Worm (Caenorhabditis elegans) whole organism, L3 larva: ENCODE results near the gene phf-14.
A peak's percentile ranks its signal among the peaks of the same experiment; 100 is the strongest.

Experiments used
- R02D3.7 ChIP-seq: fragments of 150-350 bp; optimal IDR thresholded peaks from 2 replicates; lab custom pipeline; 2014; ENCODE audit warnings: missing biosample characterization, missing genetic modification characterization
- ZK546.5 ChIP-seq: sonication (generic microtip); optimal IDR thresholded peaks from 2 replicates; lab custom pipeline; 2017; ENCODE audit warnings: missing biosample characterization, missing genetic modification characterization
- ama-1 ChIP-seq: fragments of 150-350 bp; optimal IDR thresholded peaks from 2 replicates; lab custom pipeline; 2018
- ceh-16 ChIP-seq: sonication (generic microtip); optimal IDR thresholded peaks from 2 replicates; lab custom pipeline; 2017; ENCODE audit warnings: missing biosample characterization, missing genetic modification characterization
- ceh-28 ChIP-seq: fragments of 150-350 bp; optimal IDR thresholded peaks from 2 replicates; lab custom pipeline; 2014; ENCODE audit warnings: missing biosample characterization, missing genetic modification reagents, missing genetic modification characterization
- ceh-82 ChIP-seq: fragments of 150-350 bp; optimal IDR thresholded peaks from 2 replicates; lab custom pipeline; 2014; ENCODE audit warnings: missing biosample characterization, missing genetic modification characterization
- ceh-9 ChIP-seq: sonication (generic microtip); optimal IDR thresholded peaks from 2 replicates; lab custom pipeline; 2018; ENCODE audit warnings: missing biosample characterization, missing genetic modification characterization
- daf-12 ChIP-seq: fragments of 150-350 bp; optimal IDR thresholded peaks from 2 replicates; lab custom pipeline; 2014; ENCODE audit warnings: missing biosample characterization, missing genetic modification reagents, missing genetic modification characterization
- egl-27 ChIP-seq: sonication (generic microtip); optimal IDR thresholded peaks from 4 replicates; lab custom pipeline; 2017; ENCODE audit warnings: missing biosample characterization, missing genetic modification reagents, missing genetic modification characterization
- egl-5 ChIP-seq: fragments of 150-350 bp; optimal IDR thresholded peaks from 2 replicates; lab custom pipeline; 2017; ENCODE audit warnings: missing biosample characterization, missing genetic modification reagents, missing genetic modification characterization, inconsistent platforms
- elt-1 ChIP-seq: fragments of 150-350 bp; optimal IDR thresholded peaks from 2 replicates; lab custom pipeline; 2014; ENCODE audit warnings: missing biosample characterization, missing genetic modification characterization
- elt-2 ChIP-seq: sonication (generic microtip); optimal IDR thresholded peaks from 2 replicates; lab custom pipeline; 2016; ENCODE audit warnings: missing genetic modification reagents, mild to moderate bottlenecking, missing genetic modification characterization, missing compliant biosample characterization
- elt-3 ChIP-seq, 3 experiments: fragments of 150-350 bp in 1 of 3; sonication (generic microtip) in 2 of 3; optimal IDR thresholded peaks; 2 replicates in 2 of 3; 4 replicates in 1 of 3; lab custom pipeline; 2014 to 2017; ENCODE audit warnings: missing biosample characterization in 3 of 3, missing genetic modification characterization in 3 of 3
- fkh-10 ChIP-seq: sonication (generic microtip); optimal IDR thresholded peaks from 2 replicates; lab custom pipeline; 2017; ENCODE audit warnings: missing biosample characterization, missing genetic modification reagents, missing genetic modification characterization
- fkh-2 ChIP-seq: fragments of 150-350 bp; optimal IDR thresholded peaks from 2 replicates; lab custom pipeline; 2014; ENCODE audit warnings: missing biosample characterization, missing genetic modification reagents, missing genetic modification characterization
- fos-1 ChIP-seq: fragments of 150-350 bp; optimal IDR thresholded peaks from 2 replicates; lab custom pipeline; 2014; ENCODE audit warnings: missing biosample characterization, missing genetic modification characterization
- hmg-11 ChIP-seq: sonication (generic microtip); optimal IDR thresholded peaks from 2 replicates; lab custom pipeline; 2016; ENCODE audit warnings: missing genetic modification characterization, missing compliant biosample characterization
- jun-1 ChIP-seq: fragments of 150-350 bp; optimal IDR thresholded peaks from 2 replicates; lab custom pipeline; 2014; ENCODE audit warnings: missing biosample characterization, missing genetic modification reagents, missing genetic modification characterization
- lin-15B ChIP-seq: fragments of 150-350 bp; optimal IDR thresholded peaks from 2 replicates; lab custom pipeline; 2014; ENCODE audit warnings: missing biosample characterization, missing genetic modification characterization
- lin-39 ChIP-seq: fragments of 150-350 bp; optimal IDR thresholded peaks from 2 replicates; lab custom pipeline; 2018; ENCODE audit warnings: missing biosample characterization, missing genetic modification reagents, missing genetic modification characterization
- lsy-12 ChIP-seq: sonication (generic microtip); optimal IDR thresholded peaks from 2 replicates; lab custom pipeline; 2016; ENCODE audit warnings: mild to moderate bottlenecking, missing genetic modification characterization, missing compliant biosample characterization
- mml-1 ChIP-seq: fragments of 150-350 bp; sonication (generic microtip); optimal IDR thresholded peaks from 3 replicates; lab custom pipeline; 2014; ENCODE audit warnings: missing biosample characterization, missing genetic modification characterization
- nhr-11 ChIP-seq: fragments of 150-350 bp; optimal IDR thresholded peaks from 2 replicates; lab custom pipeline; 2014; ENCODE audit warnings: missing biosample characterization, missing genetic modification characterization
- nhr-12 ChIP-seq: fragments of 150-350 bp; optimal IDR thresholded peaks from 2 replicates; lab custom pipeline; 2014; ENCODE audit warnings: missing biosample characterization, missing genetic modification characterization
- nhr-23 ChIP-seq: fragments of 150-350 bp; optimal IDR thresholded peaks from 2 replicates; lab custom pipeline; 2014; ENCODE audit warnings: missing biosample characterization, missing genetic modification reagents, missing genetic modification characterization
- nhr-237 ChIP-seq: fragments of 150-350 bp; optimal IDR thresholded peaks from 2 replicates; lab custom pipeline; 2014; ENCODE audit warnings: missing biosample characterization, missing genetic modification characterization
- nhr-25 ChIP-seq: sonication (generic microtip); optimal IDR thresholded peaks from 2 replicates; lab custom pipeline; 2017; ENCODE audit warnings: missing biosample characterization, missing genetic modification characterization
- nhr-28 ChIP-seq: fragments of 150-350 bp; optimal IDR thresholded peaks from 2 replicates; lab custom pipeline; 2014; ENCODE audit warnings: missing biosample characterization, missing genetic modification characterization
- nhr-43 ChIP-seq: sonication (generic microtip); optimal IDR thresholded peaks from 2 replicates; lab custom pipeline; 2016; ENCODE audit warnings: mild to moderate bottlenecking, missing genetic modification characterization, missing compliant biosample characterization; ENCODE audit not compliant: poor library complexity, severe bottlenecking
- nhr-67 ChIP-seq: fragments of 150-350 bp; optimal IDR thresholded peaks from 2 replicates; lab custom pipeline; 2014; ENCODE audit warnings: missing biosample characterization, missing genetic modification characterization
- nhr-76 ChIP-seq: fragments of 150-350 bp; sonication (generic microtip); optimal IDR thresholded peaks from 5 replicates; lab custom pipeline; 2014; ENCODE audit warnings: missing biosample characterization, missing genetic modification characterization
- nhr-77 ChIP-seq: fragments of 150-350 bp; optimal IDR thresholded peaks from 2 replicates; lab custom pipeline; 2014; ENCODE audit warnings: missing biosample characterization, missing genetic modification characterization
- pha-4 ChIP-seq: fragments of 150-350 bp; optimal IDR thresholded peaks from 2 replicates; lab custom pipeline; 2014; ENCODE audit warnings: missing biosample characterization, missing genetic modification reagents, missing genetic modification characterization
- pqm-1 ChIP-seq: fragments of 150-350 bp; optimal IDR thresholded peaks from 2 replicates; lab custom pipeline; 2017; ENCODE audit warnings: missing biosample characterization, missing genetic modification characterization, inconsistent platforms
- sea-2 ChIP-seq: fragments of 150-350 bp; sonication (generic microtip); optimal IDR thresholded peaks from 4 replicates; lab custom pipeline; 2014; ENCODE audit warnings: missing biosample characterization, missing genetic modification reagents, missing genetic modification characterization
- skn-1 ChIP-seq: fragments of 150-350 bp; optimal IDR thresholded peaks from 2 replicates; lab custom pipeline; 2014; ENCODE audit warnings: missing biosample characterization, missing genetic modification characterization
- snpc-4 ChIP-seq: fragments of 150-350 bp; optimal IDR thresholded peaks from 2 replicates; lab custom pipeline; 2014; ENCODE audit warnings: missing biosample characterization, missing genetic modification characterization
- tbx-2 ChIP-seq: sonication (generic microtip); optimal IDR thresholded peaks from 2 replicates; lab custom pipeline; 2016; ENCODE audit warnings: mild to moderate bottlenecking, missing genetic modification characterization, missing compliant biosample characterization
- unc-39 ChIP-seq: sonication (generic microtip); optimal IDR thresholded peaks from 4 replicates; lab custom pipeline; 2017; ENCODE audit warnings: missing biosample characterization, missing genetic modification characterization
- unc-62 ChIP-seq: fragments of 150-350 bp; sonication (generic microtip); optimal IDR thresholded peaks from 4 replicates; lab custom pipeline; 2014; ENCODE audit warnings: missing biosample characterization, missing genetic modification reagents, missing genetic modification characterization
- ztf-11 ChIP-seq: fragments of 150-350 bp; optimal IDR thresholded peaks from 2 replicates; lab custom pipeline; 2014; ENCODE audit warnings: missing biosample characterization, missing genetic modification characterization

Gene phf-14

ce11 chrV:17831350-17831749 lies 39.8 kb upstream of the phf-14 start, which contains the start of gene srh-303:
TSS of gene srh-303 (plus strand) at chrV:17831650.
- TF ChIP-seq pha-4 (tag; lab: Kevin White, UChicago) (no peak), nhr-23 (tag; lab: Kevin White, UChicago) (no peak), ceh-9 (tag; lab: Kevin White, UChicago) (no peak), snpc-4 (tag; lab: Kevin White, UChicago) (no peak), unc-39 (no peak)

DNA sequence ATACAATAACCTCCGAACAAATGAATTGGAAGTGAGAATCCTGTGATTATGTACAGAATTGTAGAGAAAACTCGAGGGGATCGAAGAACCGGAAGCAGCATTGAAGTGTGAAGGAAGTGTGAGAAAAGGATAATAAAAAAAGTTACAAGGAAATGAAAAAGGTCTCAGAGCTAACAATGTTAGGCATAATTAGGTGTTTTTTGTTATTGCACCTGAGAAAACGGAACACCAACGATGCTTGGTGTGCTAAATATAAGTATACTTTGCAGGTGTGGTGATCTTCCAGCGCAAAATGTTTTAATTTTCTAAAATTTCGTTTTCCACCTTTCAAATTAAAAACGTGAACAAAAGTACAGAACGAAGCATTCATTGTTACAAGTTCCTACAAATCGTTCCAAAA lies 27.1 kb upstream of the phf-14 start, which contains the start of gene srh-286:
Gene srh-286 (minus strand): TSS at position 101 of the 400 bp plus-strand sequence.
- TF ChIP-seq R02D3.7 = no peak
- TF ChIP-seq fos-1 (tag; lab: Kevin White, UChicago) = no peak
- TF ChIP-seq nhr-11 = no peak
- no peak for TF ChIP-seq sea-2
- no peak for TF ChIP-seq ceh-28 (tag; lab: Kevin White, UChicago)
- no peak for TF ChIP-seq snpc-4 (tag; lab: Kevin White, UChicago)
- TF ChIP-seq ceh-16 = no peak
- TF ChIP-seq ama-1 (lab: Kevin White, UChicago) = no peak
- TF ChIP-seq elt-1 = no peak
- TF ChIP-seq ceh-9 (tag; lab: Kevin White, UChicago) = no peak
- TF ChIP-seq nhr-23 (tag; lab: Kevin White, UChicago) = no peak
- no peak for TF ChIP-seq lin-39 (tag; lab: Kevin White, UChicago)
- no peak for TF ChIP-seq nhr-237 (tag; lab: Kevin White, UChicago)
- TF ChIP-seq lin-15B (tag; lab: Kevin White, UChicago) = no peak
- no peak for TF ChIP-seq nhr-43 (tag; lab: Kevin White, UChicago)
- no peak for TF ChIP-seq elt-3 (tag; optimal IDR thresholded peaks at IDR 0.05; lab: Kevin White, UChicago)
- TF ChIP-seq tbx-2 = no peak
- TF ChIP-seq mml-1 (tag; lab: Kevin White, UChicago) = no peak
- TF ChIP-seq lsy-12 (tag; lab: Kevin White, UChicago) = no peak
- no peak for TF ChIP-seq ztf-11 (tag; lab: Kevin White, UChicago)

DNA sequence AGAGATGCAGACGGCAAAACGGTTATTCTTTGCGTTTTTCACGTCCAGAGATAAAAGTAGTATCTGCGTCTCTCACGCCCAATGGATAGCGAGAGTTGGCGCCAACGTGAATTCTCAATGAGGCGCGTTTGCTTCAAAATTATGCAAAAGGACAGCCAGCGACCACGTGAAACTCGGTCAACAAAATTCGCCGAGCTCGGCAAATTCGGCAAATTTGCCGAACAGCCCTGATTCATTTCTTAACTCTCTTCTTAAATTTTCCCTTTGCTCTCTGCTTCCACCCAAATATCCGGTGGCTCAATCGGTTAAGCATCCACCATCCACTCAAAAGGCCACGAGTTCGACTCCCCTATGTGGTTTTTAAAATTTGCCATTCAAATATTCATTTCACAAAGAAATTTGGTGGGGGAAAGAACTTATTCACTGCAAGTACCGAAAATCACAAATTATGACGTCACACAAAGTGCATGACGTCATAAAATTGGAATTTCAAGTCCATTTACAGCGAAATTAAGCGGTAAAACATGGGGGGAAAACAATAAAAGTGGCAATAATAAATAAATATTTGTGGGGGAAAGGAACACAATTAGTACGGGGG lies 25.7 kb upstream of the phf-14 start:
- TF ChIP-seq nhr-76 (tag; lab: Kevin White, UChicago) = no peak
- TF ChIP-seq nhr-43 (tag; lab: Kevin White, UChicago) = no peak
- no peak for TF ChIP-seq lsy-12 (tag; lab: Kevin White, UChicago)
- TF ChIP-seq fkh-10 = no peak
- no peak for TF ChIP-seq sea-2
- TF ChIP-seq nhr-67 (tag; lab: Kevin White, UChicago) = no peak
- TF ChIP-seq nhr-28 (tag; lab: Kevin White, UChicago) = no peak
- no peak for TF ChIP-seq elt-3 (tag; optimal IDR thresholded peaks at IDR 0.05; lab: Kevin White, UChicago)

DNA sequence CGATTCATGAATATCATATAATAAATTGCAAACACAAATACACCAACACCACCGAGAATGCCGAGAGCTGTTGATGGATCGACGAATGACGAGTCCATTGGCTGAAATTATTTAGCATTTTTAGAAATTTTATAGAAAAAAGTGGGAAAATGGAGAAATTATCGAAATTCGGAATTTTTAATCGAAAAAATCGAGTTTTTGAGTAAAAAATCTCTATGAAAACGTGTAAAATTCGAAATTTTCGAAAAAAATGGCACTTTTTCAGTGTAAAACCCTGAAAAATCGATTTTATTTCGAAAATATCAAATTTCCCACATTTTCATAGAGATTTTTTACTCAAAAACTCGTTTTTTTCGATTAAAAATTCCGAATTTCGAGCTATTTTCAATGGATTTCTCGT lies 15.3 kb upstream of the phf-14 start, which contains the start of gene tcc-1:
Gene tcc-1 (minus strand): TSS at position 101 of the 400 bp plus-strand sequence.
- TF ChIP-seq egl-5 (tag; lab: Kevin White, UChicago) (no peak), elt-1 (no peak), egl-27 (tag; lab: Kevin White, UChicago) (no peak), ZK546.5 (tag; lab: Kevin White, UChicago) (no peak), jun-1 (tag; lab: Kevin White, UChicago) (no peak), nhr-67 (tag; lab: Kevin White, UChicago) (no peak), sea-2 (no peak), mml-1 (tag; lab: Kevin White, UChicago) (no peak), ceh-16 (no peak), nhr-25 (no peak)

DNA sequence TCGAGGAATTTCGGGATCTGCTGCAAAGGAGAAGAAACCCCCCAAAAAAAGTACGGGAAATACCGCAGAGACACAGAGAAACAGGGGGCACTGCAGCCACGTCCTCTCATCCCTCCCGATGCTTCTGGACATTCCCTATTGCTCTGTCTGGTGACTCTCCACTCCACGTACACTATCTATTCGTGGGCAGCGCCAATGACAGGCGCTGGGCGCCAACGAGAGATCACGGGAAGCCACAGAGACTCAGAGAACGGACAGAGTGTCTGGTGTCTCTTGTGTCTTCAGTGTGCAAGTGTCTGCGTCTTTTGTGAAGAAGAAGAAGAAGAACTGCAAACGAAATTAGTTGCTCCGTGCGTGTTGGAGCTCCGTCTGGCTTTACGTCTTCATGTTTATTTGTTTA lies 13.3 kb upstream of the phf-14 start:
- no peak for TF ChIP-seq ceh-9 (tag; lab: Kevin White, UChicago)
- TF ChIP-seq nhr-28 (tag; lab: Kevin White, UChicago) = no peak
- TF ChIP-seq unc-39 = no peak
- TF ChIP-seq elt-3 (tag; optimal IDR thresholded peaks at IDR 0.05; lab: Kevin White, UChicago) = no peak
- TF ChIP-seq ceh-28 (tag; lab: Kevin White, UChicago) = peak; percentile 78
- peak; percentile 90 for TF ChIP-seq lin-39 (tag; lab: Kevin White, UChicago)
- TF ChIP-seq pha-4 (tag; lab: Kevin White, UChicago) = peak; percentile 69
- no peak for TF ChIP-seq nhr-76 (tag; lab: Kevin White, UChicago)
- peak; percentile 71 for TF ChIP-seq elt-2 (tag; lab: Kevin White, UChicago)
- no peak for TF ChIP-seq nhr-67 (tag; lab: Kevin White, UChicago)
- TF ChIP-seq lsy-12 (tag; lab: Kevin White, UChicago) = peak; percentile 61
- peak; percentile 33 for TF ChIP-seq skn-1 (tag; lab: Kevin White, UChicago)
- TF ChIP-seq nhr-25 = peak; percentile 24
- no peak for TF ChIP-seq nhr-12 (tag; lab: Kevin White, UChicago)
- TF ChIP-seq ZK546.5 (tag; lab: Kevin White, UChicago) = no peak
- TF ChIP-seq daf-12 (tag; lab: Kevin White, UChicago) = no peak
- peak; percentile 49 for TF ChIP-seq ceh-82 (tag; lab: Kevin White, UChicago)
- TF ChIP-seq nhr-77 (tag; lab: Kevin White, UChicago) = no peak
- TF ChIP-seq egl-5 (tag; lab: Kevin White, UChicago) = peak; percentile 62
- TF ChIP-seq hmg-11 (tag; lab: Kevin White, UChicago) = peak; percentile 93
- TF ChIP-seq fkh-2 (tag; lab: Kevin White, UChicago) = no peak
- TF ChIP-seq sea-2 = no peak
- TF ChIP-seq fkh-10 = peak; percentile 64
- TF ChIP-seq unc-62 (GFP tag; lab: Kevin White, UChicago) = peak; percentile 64
- TF ChIP-seq ama-1 (lab: Kevin White, UChicago) = no peak
- TF ChIP-seq ztf-11 (tag; lab: Kevin White, UChicago) = no peak
- TF ChIP-seq nhr-237 (tag; lab: Kevin White, UChicago) = no peak
- peak; percentile 79 for TF ChIP-seq lin-15B (tag; lab: Kevin White, UChicago)
- peak; percentile 66 for TF ChIP-seq pqm-1
- TF ChIP-seq R02D3.7 = peak; percentile 65
